Fruit fly (Drosophila melanogaster) ovary, adult (tissue): ENCODE results near the gene Wdr62.

Source experiments
- CG17801 ChIP-seq: fragments of 200-800 bp; optimal IDR thresholded peaks from 2 replicates; lab custom pipeline; 2019; ENCODE audit warnings: missing biosample characterization, mild to moderate bottlenecking, missing genetic modification characterization, moderate library complexity; ENCODE audit not compliant: partially characterized antibody

Wdr62 gene

DNA sequence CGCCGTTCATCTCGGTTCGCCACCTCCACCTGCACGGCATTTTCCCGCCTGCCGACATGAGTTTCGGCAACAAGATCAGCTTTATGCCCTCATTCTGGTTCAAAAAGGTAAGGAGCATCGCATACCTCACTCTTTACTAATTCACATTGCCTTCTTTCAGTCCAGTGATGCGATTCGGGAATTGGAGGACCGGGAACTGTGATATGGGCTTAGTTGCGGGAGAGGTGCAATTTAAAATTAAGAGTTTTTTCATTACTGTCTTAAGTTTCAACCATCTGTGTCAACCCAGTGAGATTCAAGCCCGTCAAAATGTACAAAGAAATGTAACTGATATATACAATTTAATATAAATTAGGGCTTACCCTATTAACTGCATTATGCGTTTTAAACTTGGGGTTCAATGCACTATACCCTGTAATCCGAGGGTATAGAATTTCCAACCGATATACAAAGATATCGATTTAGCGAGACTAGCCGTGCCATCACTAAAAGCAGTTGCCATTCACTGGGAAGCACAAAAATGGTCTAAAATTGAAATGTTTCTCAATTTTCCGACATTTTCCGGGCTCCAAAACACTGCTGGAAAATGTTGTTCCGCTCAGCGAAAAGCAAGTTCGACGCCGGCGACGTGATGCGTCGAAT lies 97.4 kb downstream of the Wdr62 start, which contains the start of gene CG7289:
CG7289 (plus strand) TSS at position 492 of the 642 bp plus-strand sequence.
- TF ChIP-seq CG17801, result peak; percentile 24

DNA sequence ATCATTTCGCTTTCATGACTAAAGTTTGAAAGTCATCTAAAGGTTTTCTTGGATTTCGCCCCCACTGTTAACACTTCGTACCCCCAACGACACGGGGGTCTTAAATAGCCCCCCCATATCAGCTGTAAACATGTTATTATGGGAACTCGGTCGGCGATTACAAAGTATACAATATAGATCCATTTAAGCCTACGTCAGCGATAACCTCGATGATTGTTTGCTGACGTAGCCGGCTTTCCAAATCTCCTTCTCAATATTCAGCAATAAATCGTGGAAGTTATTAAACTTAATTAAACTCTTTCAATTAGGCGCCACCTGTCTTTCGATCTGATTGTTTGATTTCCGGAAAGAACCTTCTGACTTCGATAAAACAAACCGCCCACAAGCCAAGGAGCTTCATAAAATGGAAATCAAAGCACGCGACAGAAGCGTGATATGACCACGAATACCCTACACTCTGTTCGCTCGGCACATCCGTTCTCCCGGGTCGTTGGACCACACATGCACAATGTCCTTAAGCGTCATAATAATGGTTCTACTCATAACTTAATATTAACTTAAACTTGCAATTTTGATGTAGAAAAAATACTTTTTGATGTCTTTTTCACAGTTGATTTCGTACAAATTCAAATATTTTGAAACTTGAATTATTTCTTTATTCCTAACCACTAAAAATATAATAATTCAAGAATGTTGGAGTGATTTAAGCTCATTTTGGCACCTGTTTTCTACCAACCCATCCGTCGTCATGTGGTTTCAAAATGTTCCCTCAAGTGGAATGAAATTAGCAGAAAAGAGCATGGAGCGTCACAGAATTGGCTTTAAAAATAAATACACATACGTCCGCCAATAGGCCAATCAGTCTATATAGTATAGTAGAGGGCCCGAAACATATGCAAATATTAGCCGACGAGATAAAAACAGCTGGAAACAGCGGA lies 102.2 kb downstream of the Wdr62 start:
- TF ChIP-seq CG17801, result peak; percentile 18

- peak; percentile 42 for TF ChIP-seq CG17801
Measured at dm6 chr2L:1987434-1988191, 103.2 kb downstream of the Wdr62 start, which contains the start of gene Got2. Gene Got2, minus strand, starts transcription at chr2L:1987758.

dm6 chr2L:1988192-1988561 lies 103.8 kb downstream of the Wdr62 start, which contains the start of gene Npc2a:
Gene Npc2a, plus strand, starts transcription at chr2L:1988290.
- peak; percentile 16 for TF ChIP-seq CG17801

- peak; percentile 19 for TF ChIP-seq CG17801
Measured at dm6 chr2L:1989278-1989918, 105.0 kb downstream of the Wdr62 start.

- TF ChIP-seq CG17801, result no peak
Measured at dm6 chr2L:1992060-1992459, 107.6 kb downstream of the Wdr62 start, which contains the start of gene Obp22a. Gene Obp22a, minus strand, starts transcription at chr2L:1992160.
